Worm (Caenorhabditis elegans): ENCODE data around the gene H40L08.2.

The H40L08.2 gene

ce11 chrX:15070137-15070536 is 7.4 kb downstream of the H40L08.2 start:
- peak; percentile 54 for TF ChIP-seq snpc-4 (tag; optimal IDR thresholded peaks at IDR 0.05)
- no peak for TF ChIP-seq lsy-2 (tag; optimal IDR thresholded peaks at IDR 0.05)

- TF ChIP-seq C16A3.4 (tag; optimal IDR thresholded peaks at IDR 0.05) (no peak), C34B4.2 (tag; optimal IDR thresholded peaks at IDR 0.05) (no peak), lin-39 (tag; optimal IDR thresholded peaks at IDR 0.05) (no peak), zip-4 (GFP tag; optimal IDR thresholded peaks at IDR 0.05) (no peak), nhr-28 (tag; optimal IDR thresholded peaks at IDR 0.05) (no peak), ceh-63 (GFP tag; optimal IDR thresholded peaks at IDR 0.05) (no peak), ets-5 (GFP tag; IDR thresholded peaks at IDR 0.05) (no peak), nhr-237 (tag; optimal IDR thresholded peaks at IDR 0.05) (no peak), nhr-12 (tag; optimal IDR thresholded peaks at IDR 0.05) (no peak), zag-1 (tag; optimal IDR thresholded peaks at IDR 0.05) (no peak), elt-3 (tag; optimal IDR thresholded peaks at IDR 0.05) (no peak), Y116A8C.19 (tag; optimal IDR thresholded peaks at IDR 0.05; ENCODE audit: borderline replicate concordance) (no peak), ces-1 (GFP tag; optimal IDR thresholded peaks at IDR 0.05) (no peak), alr-1 (tag; optimal IDR thresholded peaks at IDR 0.05; ENCODE audit: borderline replicate concordance) (no peak), jun-1 (tag; optimal IDR thresholded peaks at IDR 0.05) (no peak)
These were observed 8.3 kb downstream of the H40L08.2 start, which contains the start of gene mam-6 for ce11 chrX:15069242-15069641. TSS of gene mam-6 (minus strand) at chrX:15069342.

ce11 chrX:15060303-15060702 is 17.2 kb downstream of the H40L08.2 start, which contains the start of gene fbxa-96:
TSS of gene fbxa-96 (minus strand) at chrX:15060403.
- no peak for TF ChIP-seq lin-13 (GFP tag; optimal IDR thresholded peaks at IDR 0.05)
- no peak for TF ChIP-seq rnt-1 (tag; optimal IDR thresholded peaks at IDR 0.05)
- TF ChIP-seq egl-13 (tag; optimal IDR thresholded peaks at IDR 0.05): no peak
- TF ChIP-seq efl-3 (GFP tag; optimal IDR thresholded peaks at IDR 0.05): no peak
- TF ChIP-seq xbp-1 (tag; optimal IDR thresholded peaks at IDR 0.05): no peak
- TF ChIP-seq ztf-11 (tag; optimal IDR thresholded peaks at IDR 0.05): no peak
- no peak for TF ChIP-seq nhr-47 (tag; optimal IDR thresholded peaks at IDR 0.05)
- no peak for TF ChIP-seq zip-4 (GFP tag; optimal IDR thresholded peaks at IDR 0.05)

ce11 chrX:15057900-15058299 is 19.6 kb downstream of the H40L08.2 start:
- TF ChIP-seq ceh-88 (GFP tag; IDR thresholded peaks at IDR 0.05): no peak
- TF ChIP-seq lin-15B (tag; optimal IDR thresholded peaks at IDR 0.05): no peak
- no peak for TF ChIP-seq unc-62 (GFP tag; optimal IDR thresholded peaks at IDR 0.05)
- TF ChIP-seq ceh-82 (tag; optimal IDR thresholded peaks at IDR 0.05): no peak
- TF ChIP-seq snpc-4 (tag; optimal IDR thresholded peaks at IDR 0.05): no peak
- no peak for TF ChIP-seq nhr-11 (tag; optimal IDR thresholded peaks at IDR 0.05)
- no peak for TF ChIP-seq nhr-28 (tag; optimal IDR thresholded peaks at IDR 0.05)
- no peak for TF ChIP-seq lsy-2 (tag; optimal IDR thresholded peaks at IDR 0.05)
- TF ChIP-seq irx-1 (tag; optimal IDR thresholded peaks at IDR 0.05): no peak

ce11 chrX:15056737-15057136 is 20.8 kb downstream of the H40L08.2 start, which contains the start of gene H03G16.5:
TSS of gene H03G16.5 (minus strand) at chrX:15056837.
- TF ChIP-seq snpc-4 (tag; optimal IDR thresholded peaks at IDR 0.05): no peak
- no peak for TF ChIP-seq zip-4 (GFP tag; optimal IDR thresholded peaks at IDR 0.05)
- TF ChIP-seq swsn-7 (tag; optimal IDR thresholded peaks at IDR 0.05): no peak
- no peak for TF ChIP-seq nhr-84 (tag; optimal IDR thresholded peaks at IDR 0.05)
- no peak for TF ChIP-seq efl-3 (GFP tag; optimal IDR thresholded peaks at IDR 0.05)
- TF ChIP-seq C04F5.9 (tag; optimal IDR thresholded peaks at IDR 0.05): no peak
- no peak for TF ChIP-seq tlp-1 (tag; optimal IDR thresholded peaks at IDR 0.05)
- no peak for TF ChIP-seq unc-98 (GFP tag; IDR thresholded peaks at IDR 0.05)
- no peak for TF ChIP-seq lin-39 (tag; optimal IDR thresholded peaks at IDR 0.05)
- TF ChIP-seq hpl-2 (GFP tag; optimal IDR thresholded peaks at IDR 0.05): no peak
- TF ChIP-seq ceh-88 (GFP tag; IDR thresholded peaks at IDR 0.05): no peak
- no peak for TF ChIP-seq lin-35 (GFP tag; optimal IDR thresholded peaks at IDR 0.05)
- TF ChIP-seq sup-37 (GFP tag; optimal IDR thresholded peaks at IDR 0.05): no peak
- no peak for TF ChIP-seq egl-13 (tag; optimal IDR thresholded peaks at IDR 0.05)
- no peak for TF ChIP-seq unc-62 (GFP tag; optimal IDR thresholded peaks at IDR 0.05)
- no peak for TF ChIP-seq nhr-76 (tag; optimal IDR thresholded peaks at IDR 0.05)

Data from whole organism, L1 larva.